Worm (Caenorhabditis elegans) whole organism, L4 larva: ENCODE results near the gene F41E6.15.
A peak's percentile ranks its signal among the peaks of the same experiment; 100 is the strongest.

Experiments
- D1046.2 ChIP-seq: fragments of 200-800 bp; sonication (Bioruptor generic); IDR thresholded peaks from 2 replicates; pipeline ENCODE4 v1.3.6; 2022; ENCODE audit warnings: missing genetic modification characterization, missing compliant biosample characterization
- F10B5.3 ChIP-seq: sonication (generic microtip); optimal IDR thresholded peaks from 2 replicates; lab custom pipeline; 2016; ENCODE audit warnings: mild to moderate bottlenecking, missing genetic modification characterization, missing compliant biosample characterization
- F26F4.8 ChIP-seq: fragments of 200-800 bp; sonication (Bioruptor generic); conservative IDR thresholded peaks from 2 replicates; pipeline ENCODE4 v1.3.6; 2022; ENCODE audit warnings: missing genetic modification characterization, missing compliant biosample characterization
- F37D6.2 ChIP-seq: sonication (generic microtip); optimal IDR thresholded peaks from 2 replicates; lab custom pipeline; 2016; ENCODE audit warnings: mild to moderate bottlenecking, missing genetic modification characterization, missing compliant biosample characterization
- F49E8.2 ChIP-seq: sonication (generic microtip); optimal IDR thresholded peaks from 2 replicates; lab custom pipeline; 2016; ENCODE audit warnings: missing compliant biosample characterization, mild to moderate bottlenecking, missing genetic modification characterization, borderline replicate concordance
- T20F7.1 ChIP-seq: fragments of 200-800 bp; sonication (Bioruptor generic); optimal IDR thresholded peaks from 2 replicates; lab custom pipeline; 2018; ENCODE audit warnings: mild to moderate bottlenecking, missing genetic modification characterization, missing compliant biosample characterization
- ZK337.2 ChIP-seq: fragments of 200-800 bp; sonication (Bioruptor generic); IDR thresholded peaks from 2 replicates; pipeline ENCODE4 v1.3.6; 2022; ENCODE audit warnings: missing genetic modification reagents, missing genetic modification characterization, missing compliant biosample characterization
- ZK546.5 ChIP-seq, 2 experiments: sonication (generic microtip); optimal IDR thresholded peaks; 2 replicates each; lab custom pipeline; 2017; ENCODE audit warnings: missing biosample characterization in 2 of 2, missing genetic modification characterization in 2 of 2
- ceh-28 ChIP-seq: fragments of 150-350 bp; optimal IDR thresholded peaks from 2 replicates; lab custom pipeline; 2014; ENCODE audit warnings: missing biosample characterization, missing genetic modification reagents, missing genetic modification characterization
- ceh-32 ChIP-seq: sonication (generic microtip); optimal IDR thresholded peaks from 2 replicates; lab custom pipeline; 2016; ENCODE audit warnings: mild to moderate bottlenecking, missing genetic modification characterization, missing compliant biosample characterization; ENCODE audit not compliant: poor library complexity
- ceh-62 ChIP-seq: sonication (generic microtip); optimal IDR thresholded peaks from 2 replicates; lab custom pipeline; 2017; ENCODE audit warnings: missing biosample characterization, missing genetic modification characterization
- cey-2 ChIP-seq: sonication (generic microtip); optimal IDR thresholded peaks from 3 replicates; lab custom pipeline; 2017; ENCODE audit warnings: missing genetic modification characterization, mild to moderate bottlenecking, missing compliant biosample characterization, antibody characterized with exemption, borderline replicate concordance; ENCODE audit not compliant: insufficient read depth
- ctbp-1 ChIP-seq: fragments of 200-800 bp; sonication (Bioruptor generic); IDR thresholded peaks from 2 replicates; pipeline ENCODE4 v1.3.6; 2022; ENCODE audit warnings: missing genetic modification reagents, missing genetic modification characterization, missing compliant biosample characterization
- daf-16 ChIP-seq, 3 experiments: sonication (generic microtip); optimal IDR thresholded peaks; 2 replicates each; lab custom pipeline; 2016 to 2017; ENCODE audit warnings: missing genetic modification characterization in 3 of 3, missing genetic modification reagents in 3 of 3, mild to moderate bottlenecking in 2 of 3, missing compliant biosample characterization in 2 of 3, missing biosample characterization in 1 of 3, moderate library complexity in 1 of 3
- daf-19 ChIP-seq: fragments of 200-800 bp; sonication (Bioruptor generic); conservative IDR thresholded peaks from 2 replicates; pipeline ENCODE4 v1.3.6; 2022; ENCODE audit warnings: missing genetic modification characterization, missing compliant biosample characterization
- daf-8 ChIP-seq: fragments of 200-800 bp; sonication (Bioruptor generic); IDR thresholded peaks from 2 replicates; pipeline ENCODE4 v1.3.6; 2022; ENCODE audit warnings: missing genetic modification characterization, missing compliant biosample characterization
- dmd-9 ChIP-seq: fragments of 200-800 bp; sonication (Bioruptor generic); IDR thresholded peaks from 2 replicates; pipeline ENCODE4 v1.3.6; 2022; ENCODE audit warnings: missing genetic modification reagents, missing genetic modification characterization, missing compliant biosample characterization
- dpl-1 ChIP-seq: fragments of 150-350 bp; optimal IDR thresholded peaks from 2 replicates; lab custom pipeline; 2014; ENCODE audit warnings: missing biosample characterization, missing genetic modification reagents, missing genetic modification characterization
- duxl-1 ChIP-seq: sonication (generic microtip); optimal IDR thresholded peaks from 2 replicates; lab custom pipeline; 2016; ENCODE audit warnings: mild to moderate bottlenecking, missing genetic modification characterization, moderate library complexity, missing compliant biosample characterization; ENCODE audit not compliant: poor library complexity
- egl-27 ChIP-seq: sonication (generic microtip); optimal IDR thresholded peaks from 3 replicates; lab custom pipeline; 2017; ENCODE audit warnings: missing biosample characterization, missing genetic modification reagents, missing genetic modification characterization
- fos-1 ChIP-seq: fragments of 150-350 bp; optimal IDR thresholded peaks from 2 replicates; lab custom pipeline; 2014; ENCODE audit warnings: missing biosample characterization, missing genetic modification characterization
- gei-8 ChIP-seq: fragments of 200-800 bp; sonication (Bioruptor generic); optimal IDR thresholded peaks from 2 replicates; lab custom pipeline; 2018; ENCODE audit warnings: mild to moderate bottlenecking, missing genetic modification characterization, missing compliant biosample characterization
- jun-1 ChIP-seq: fragments of 150-350 bp; optimal IDR thresholded peaks from 2 replicates; lab custom pipeline; 2014; ENCODE audit warnings: missing biosample characterization, missing genetic modification reagents, missing genetic modification characterization
- lin-1 ChIP-seq: fragments of 200-800 bp; sonication (Bioruptor generic); IDR thresholded peaks from 2 replicates; pipeline ENCODE4 v1.3.6; 2022; ENCODE audit warnings: missing genetic modification reagents, missing genetic modification characterization, missing compliant biosample characterization
- lin-29 ChIP-seq: fragments of 200-800 bp; sonication (Bioruptor generic); IDR thresholded peaks from 2 replicates; pipeline ENCODE4 v1.3.6; 2022; ENCODE audit warnings: missing genetic modification reagents, missing genetic modification characterization, missing compliant biosample characterization
- lin-38 ChIP-seq: fragments of 200-800 bp; sonication (Bioruptor generic); IDR thresholded peaks from 2 replicates; pipeline ENCODE4 v1.3.6; 2022; ENCODE audit warnings: missing genetic modification reagents, missing genetic modification characterization, missing compliant biosample characterization
- lir-3 ChIP-seq: sonication (generic microtip); optimal IDR thresholded peaks from 2 replicates; lab custom pipeline; 2016; ENCODE audit warnings: mild to moderate bottlenecking, missing genetic modification characterization, missing compliant biosample characterization
- lsy-2 ChIP-seq, 2 experiments: fragments of 150-350 bp in 1 of 2; sonication (generic microtip) in 1 of 2; optimal IDR thresholded peaks; 2 replicates each; lab custom pipeline; 2014 to 2017; ENCODE audit warnings: missing biosample characterization in 2 of 2, missing genetic modification characterization in 2 of 2
- mdl-1 ChIP-seq, 2 experiments: fragments of 150-350 bp in 1 of 2; sonication (generic microtip) in 1 of 2; optimal IDR thresholded peaks; 2 replicates each; lab custom pipeline; 2014 to 2017; ENCODE audit warnings: missing biosample characterization in 2 of 2, missing genetic modification characterization in 2 of 2
- mdt-29 ChIP-seq: fragments of 200-800 bp; sonication (Bioruptor generic); IDR thresholded peaks from 2 replicates; pipeline ENCODE4 v1.3.6; 2022; ENCODE audit warnings: missing genetic modification reagents, missing genetic modification characterization, missing compliant biosample characterization
- mes-2 ChIP-seq: sonication (generic microtip); optimal IDR thresholded peaks from 2 replicates; lab custom pipeline; 2016; ENCODE audit warnings: missing genotype, mild to moderate bottlenecking, missing genetic modification characterization, missing compliant biosample characterization; ENCODE audit not compliant: poor library complexity, severe bottlenecking
- mxl-2 ChIP-seq: fragments of 200-800 bp; sonication (Bioruptor generic); conservative IDR thresholded peaks from 2 replicates; pipeline ENCODE4 v1.3.6; 2022; ENCODE audit warnings: missing genetic modification reagents, missing genetic modification characterization, missing compliant biosample characterization
- mxl-3 ChIP-seq: fragments of 200-800 bp; sonication (Bioruptor generic); optimal IDR thresholded peaks from 2 replicates; lab custom pipeline; 2018; ENCODE audit warnings: mild to moderate bottlenecking, missing genetic modification characterization, missing compliant biosample characterization
- nhr-10 ChIP-seq: fragments of 150-350 bp; optimal IDR thresholded peaks from 2 replicates; lab custom pipeline; 2014; ENCODE audit warnings: missing biosample characterization, missing genetic modification characterization
- nhr-11 ChIP-seq: fragments of 150-350 bp; optimal IDR thresholded peaks from 2 replicates; lab custom pipeline; 2014; ENCODE audit warnings: missing biosample characterization, missing genetic modification characterization
- nhr-25 ChIP-seq: sonication (generic microtip); optimal IDR thresholded peaks from 2 replicates; lab custom pipeline; 2017; ENCODE audit warnings: missing genetic modification characterization, mild to moderate bottlenecking, missing compliant biosample characterization, antibody characterized with exemption, moderate library complexity, borderline replicate concordance; ENCODE audit not compliant: insufficient read depth
- nhr-28 ChIP-seq: fragments of 150-350 bp; optimal IDR thresholded peaks from 2 replicates; lab custom pipeline; 2014; ENCODE audit warnings: missing biosample characterization, missing genetic modification characterization
- nhr-42 ChIP-seq: fragments of 200-800 bp; sonication (Bioruptor generic); IDR thresholded peaks from 2 replicates; pipeline ENCODE4 v1.3.6; 2022; ENCODE audit warnings: missing genetic modification characterization, missing compliant biosample characterization
- pha-4 ChIP-seq, 2 experiments: fragments of 150-350 bp in 1 of 2; fragments of 200-800 bp in 1 of 2; sonication (Bioruptor generic) in 1 of 2; IDR thresholded peaks in 1 of 2; optimal IDR thresholded peaks in 1 of 2; 2 replicates each; pipeline versions ENCODE4 v1.3.6 to Lab custom; 2014 to 2022; ENCODE audit warnings: missing genetic modification characterization in 2 of 2, missing genetic modification reagents in 2 of 2, missing biosample characterization in 1 of 2, missing compliant biosample characterization in 1 of 2
- php-3 ChIP-seq: fragments of 200-800 bp; sonication (Bioruptor generic); IDR thresholded peaks from 2 replicates; pipeline ENCODE4 v1.3.6; 2022; ENCODE audit warnings: missing genetic modification reagents, missing genetic modification characterization, missing compliant biosample characterization
- sdz-12 ChIP-seq: fragments of 200-800 bp; sonication (Bioruptor generic); optimal IDR thresholded peaks from 2 replicates; lab custom pipeline; 2018; ENCODE audit warnings: mild to moderate bottlenecking, missing genetic modification characterization, missing compliant biosample characterization
- snpc-4 ChIP-seq: fragments of 150-350 bp; optimal IDR thresholded peaks from 2 replicates; lab custom pipeline; 2014; ENCODE audit warnings: missing biosample characterization, missing genetic modification characterization
- spr-3 ChIP-seq: fragments of 200-800 bp; sonication (Bioruptor generic); optimal IDR thresholded peaks from 2 replicates; lab custom pipeline; 2018; ENCODE audit warnings: mild to moderate bottlenecking, missing genetic modification characterization, missing compliant biosample characterization
- tra-1 ChIP-seq: fragments of 200-800 bp; sonication (Bioruptor generic); IDR thresholded peaks from 2 replicates; pipeline ENCODE4 v1.3.6; 2022; ENCODE audit warnings: missing genetic modification reagents, missing genetic modification characterization, missing compliant biosample characterization
- unc-130 ChIP-seq: sonication (generic microtip); optimal IDR thresholded peaks from 2 replicates; lab custom pipeline; 2016; ENCODE audit warnings: missing genetic modification reagents, missing genetic modification characterization, missing compliant biosample characterization
- unc-39 ChIP-seq: sonication (generic microtip); optimal IDR thresholded peaks from 2 replicates; lab custom pipeline; 2017; ENCODE audit warnings: missing biosample characterization, missing genetic modification characterization
- zag-1 ChIP-seq: fragments of 150-350 bp; optimal IDR thresholded peaks from 2 replicates; lab custom pipeline; 2014; ENCODE audit warnings: missing biosample characterization, missing genetic modification characterization
- zip-11 ChIP-seq: fragments of 200-800 bp; sonication (Bioruptor generic); IDR thresholded peaks from 2 replicates; pipeline ENCODE4 v1.3.6; 2022; ENCODE audit warnings: missing genetic modification characterization, missing compliant biosample characterization

Gene F41E6.15

DNA sequence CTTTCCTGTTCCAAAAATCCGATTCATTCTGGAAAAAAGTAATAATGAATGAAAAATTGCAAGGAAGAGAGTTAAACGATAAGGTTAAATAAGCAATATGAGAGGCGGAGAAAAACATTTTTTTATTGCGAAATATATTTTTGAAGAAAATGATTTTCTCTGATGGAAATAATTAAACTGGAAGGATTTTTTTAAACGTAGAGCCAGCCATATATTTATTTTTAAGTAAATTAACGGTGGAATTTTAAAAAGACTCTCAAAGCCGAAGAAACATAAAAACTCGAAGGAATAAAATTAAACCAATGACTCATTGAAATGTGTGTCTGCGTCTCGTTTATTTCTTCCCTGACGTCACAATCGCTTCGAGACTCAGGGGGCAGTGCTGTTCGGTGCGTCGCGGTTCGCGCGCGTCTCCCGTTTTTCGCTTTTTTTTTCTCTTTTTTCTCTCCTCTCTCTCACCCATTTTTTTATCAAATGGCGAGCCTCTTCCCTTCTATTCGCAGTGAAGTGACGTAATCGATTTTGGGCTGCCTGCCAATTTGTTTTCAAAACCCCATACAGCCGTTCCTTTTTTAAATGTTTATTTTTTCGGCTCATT, 3.7 kb upstream of the F41E6.15 start, which contains the start of gene vps-60 (continued):
- TF ChIP-seq mdt-29 (GFP tag; lab: Robert Waterston, UW) (no peak), nhr-25 (tag; lab: Kevin White, UChicago) (peak; percentile 94), unc-130 (GFP tag; lab: Kevin White, UChicago) (peak; percentile 79), ceh-62 (tag; lab: Kevin White, UChicago) (no peak), lir-3 (no peak), unc-39 (tag; lab: Kevin White, UChicago) (no peak), lin-29 (GFP tag; lab: Robert Waterston, UW) (peak; percentile 76; the same call in 1 of the 2 replicates), ZK546.5 (tag; optimal IDR thresholded peaks at IDR 0.05; lab: Kevin White, UChicago) (no peak), nhr-42 (GFP tag; lab: Robert Waterston, UW) (peak; percentile 77; the same call in 1 of the 2 replicates), F37D6.2 (tag; lab: Kevin White, UChicago) (peak; percentile 69), nhr-28 (tag; lab: Kevin White, UChicago) (peak; percentile 82), lin-38 (peak; percentile 77), jun-1 (tag; lab: Kevin White, UChicago) (peak; percentile 90), spr-3 (GFP tag; lab: Kevin White, UChicago) (no peak), egl-27 (no peak), F26F4.8 (GFP tag; lab: Robert Waterston, UW) (no peak), lsy-2 (tag; optimal IDR thresholded peaks at IDR 0.05; lab: Kevin White, UChicago) (peak; percentile 43 to 92), duxl-1 (no peak), dmd-9 (GFP tag; lab: Robert Waterston, UW) (no peak), mxl-2 (GFP tag; lab: Robert Waterston, UW) (0 out of 2 replicates have a peak, but pooled peaks have one; percentile 15), D1046.2 (no peak), zag-1 (tag; lab: Kevin White, UChicago) (no peak), sdz-12 (GFP tag; lab: Kevin White, UChicago) (peak; percentile 30), fos-1 (tag; lab: Kevin White, UChicago) (peak; percentile 22), nhr-11 (tag; lab: Kevin White, UChicago) (peak; percentile 93), ceh-32 (tag; lab: Kevin White, UChicago) (no peak), mdl-1 (tag; optimal IDR thresholded peaks at IDR 0.05; lab: Kevin White, UChicago) (peak; percentile 17 to 84), ZK337.2 (GFP tag; lab: Robert Waterston, UW) (no peak), zip-11 (GFP tag; lab: Robert Waterston, UW) (no peak), T20F7.1 (peak; percentile 84), snpc-4 (tag; lab: Kevin White, UChicago) (peak; percentile 18), daf-16 (GFP tag; optimal IDR thresholded peaks at IDR 0.05; lab: Kevin White, UChicago) (peak; percentile 26 to 53), daf-16 (tag; optimal IDR thresholded peaks at IDR 0.05; lab: Kevin White, UChicago) (peak; percentile 91), F49E8.2 (tag; lab: Kevin White, UChicago) (no peak), pha-4 (GFP tag; IDR thresholded peaks at IDR 0.05; lab: Robert Waterston, UW) (peak; percentile 92), pha-4 (tag; optimal IDR thresholded peaks at IDR 0.05; lab: Kevin White, UChicago) (no peak), ctbp-1 (GFP tag; lab: Robert Waterston, UW) (peak; percentile 86), mes-2 (peak; percentile 91), lin-1 (GFP tag; lab: Robert Waterston, UW) (peak; percentile 64), tra-1 (GFP tag; lab: Robert Waterston, UW) (peak; percentile 95), daf-8 (no peak), nhr-10 (tag; lab: Kevin White, UChicago) (peak; percentile 86), gei-8 (no peak), ceh-28 (tag; lab: Kevin White, UChicago) (peak; percentile 33), daf-19 (GFP tag; lab: Robert Waterston, UW) (no peak), mxl-3 (GFP tag; lab: Kevin White, UChicago) (peak; percentile 58), cey-2 (peak; percentile 21), F10B5.3 (tag; lab: Kevin White, UChicago) (no peak), dpl-1 (GFP tag; lab: Kevin White, UChicago) (peak; percentile 82), php-3 (GFP tag; lab: Robert Waterston, UW) (0 out of 2 replicates have a peak, but pooled peaks have one; percentile 58)
